Fruit fly (Drosophila melanogaster) Kc167 (cell line): Measurements from ENCODE around the gene tx.

ENCODE experiments used
- Sin3A ChIP-seq: fragments of >200 bp; optimal IDR thresholded peaks from 2 replicates; lab custom pipeline; 2018; ENCODE audit warnings: missing external identifiers
- psq ChIP-seq: fragments of >200 bp; optimal IDR thresholded peaks from 2 replicates; lab custom pipeline; 2017; ENCODE audit warnings: missing external identifiers

DNA sequence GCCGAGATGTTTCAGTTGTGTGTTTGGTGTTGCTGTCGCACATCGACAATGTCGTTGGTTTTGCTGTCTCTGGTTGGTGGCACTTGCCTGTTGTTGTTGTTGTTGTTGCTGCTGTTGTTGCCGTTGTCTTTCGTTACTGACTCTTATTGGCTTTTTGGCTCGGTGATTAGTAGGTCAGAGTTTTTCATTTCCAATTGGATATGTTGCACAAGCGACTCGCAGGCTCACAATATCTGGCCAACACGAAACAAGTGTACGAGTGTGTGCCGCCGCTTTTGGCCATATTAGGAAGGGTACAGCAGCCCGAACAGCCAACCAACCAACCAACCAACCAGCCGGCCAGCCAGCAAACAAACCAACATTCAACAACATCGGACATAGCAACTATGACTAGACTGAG is 6.8 kb upstream of the tx start:
- no peak for TF ChIP-seq psq (lab: Kevin White, UChicago)
- TF ChIP-seq Sin3A (lab: Kevin White, UChicago): no peak
